Fruit fly (Drosophila melanogaster) whole organism, embryonic: Measurements from ENCODE around the gene Ir68b.

ENCODE experiments used
- CG10321 ChIP-seq: fragments of 200-800 bp; sonication (Bioruptor generic); IDR thresholded peaks from 2 replicates; pipeline ENCODE4 v1.3.6; 2022; ENCODE audit warnings: missing biosample characterization, missing genetic modification characterization
- CG11560 ChIP-seq: fragments of 200-800 bp; sonication (Bioruptor generic); IDR thresholded peaks from 3 replicates; pipeline ENCODE4 v1.3.6; 2022; ENCODE audit warnings: missing biosample characterization, missing genetic modification characterization
- CG12299 ChIP-seq: fragments of 200-800 bp; sonication (Bioruptor generic); optimal IDR thresholded peaks from 2 replicates; lab custom pipeline; 2018; ENCODE audit warnings: missing biosample characterization, mild to moderate bottlenecking, missing genetic modification characterization
- CG1233 ChIP-seq: fragments of 200-800 bp; sonication (Bioruptor generic); optimal IDR thresholded peaks from 4 replicates; lab custom pipeline; 2018; ENCODE audit warnings: missing biosample characterization, mild to moderate bottlenecking, missing genetic modification characterization
- CG13296 ChIP-seq: fragments of 200-800 bp; sonication (Bioruptor generic); optimal IDR thresholded peaks from 3 replicates; lab custom pipeline; 2018; ENCODE audit warnings: missing biosample characterization, mild to moderate bottlenecking, missing genetic modification characterization
- CG14667 ChIP-seq: fragments of 200-800 bp; sonication (Bioruptor generic); IDR thresholded peaks from 2 replicates; pipeline ENCODE4 v1.3.6; 2022; ENCODE audit warnings: missing biosample characterization, missing genetic modification characterization
- CG14710 ChIP-seq: fragments of 200-800 bp; sonication (Bioruptor generic); optimal IDR thresholded peaks from 3 replicates; lab custom pipeline; 2019; ENCODE audit warnings: missing biosample characterization, mild to moderate bottlenecking, missing genetic modification characterization, moderate library complexity
- CG14860 ChIP-seq: fragments of 200-800 bp; sonication (Bioruptor generic); IDR thresholded peaks from 3 replicates; pipeline ENCODE4 v1.3.6; 2022; ENCODE audit warnings: missing biosample characterization, missing genetic modification characterization; ENCODE audit not compliant: partially characterized antibody
- CG14965 ChIP-seq: fragments of 200-800 bp; sonication (Bioruptor generic); optimal IDR thresholded peaks from 2 replicates; lab custom pipeline; 2016; ENCODE audit warnings: missing biosample characterization, missing genetic modification characterization, borderline replicate concordance
- CG17385 ChIP-seq: fragments of 200-800 bp; sonication (Bioruptor generic); optimal IDR thresholded peaks from 3 replicates; lab custom pipeline; 2018; ENCODE audit warnings: missing biosample characterization, mild to moderate bottlenecking, missing genetic modification characterization
- CG18262 ChIP-seq: fragments of 200-800 bp; optimal IDR thresholded peaks from 3 replicates; lab custom pipeline; 2019; ENCODE audit warnings: missing biosample characterization, mild to moderate bottlenecking, missing genetic modification characterization, moderate library complexity
- CG18619 ChIP-seq: fragments of 200-800 bp; sonication (Bioruptor generic); optimal IDR thresholded peaks from 3 replicates; lab custom pipeline; 2017; ENCODE audit warnings: missing biosample characterization, mild to moderate bottlenecking, missing genetic modification characterization
- CG2129 ChIP-seq: fragments of 200-800 bp; sonication (Bioruptor generic); IDR thresholded peaks from 2 replicates; pipeline ENCODE4 v1.3.6; 2022; ENCODE audit warnings: missing biosample characterization, missing genetic modification characterization; ENCODE audit not compliant: partially characterized antibody
- CG30403 ChIP-seq: fragments of 200-800 bp; sonication (Bioruptor generic); optimal IDR thresholded peaks from 3 replicates; lab custom pipeline; 2016; ENCODE audit warnings: missing biosample characterization, missing genetic modification characterization
- CG3995 ChIP-seq: fragments of 200-800 bp; sonication (Bioruptor generic); optimal IDR thresholded peaks from 3 replicates; lab custom pipeline; 2016; ENCODE audit warnings: missing biosample characterization, missing genetic modification characterization
- CG5180 ChIP-seq: fragments of 200-800 bp; sonication (Bioruptor generic); optimal IDR thresholded peaks from 3 replicates; lab custom pipeline; 2017; ENCODE audit warnings: missing biosample characterization, missing genetic modification characterization, mild to moderate bottlenecking, moderate library complexity, missing genetic modification reagents
- CG6175 ChIP-seq: fragments of 200-800 bp; sonication (Bioruptor generic); IDR thresholded peaks from 3 replicates; pipeline ENCODE4 v1.3.6; 2022; ENCODE audit warnings: missing biosample characterization, missing genetic modification characterization
- CG7556 ChIP-seq: fragments of 200-800 bp; sonication (Bioruptor generic); optimal IDR thresholded peaks from 2 replicates; lab custom pipeline; 2017; ENCODE audit warnings: missing biosample characterization, mild to moderate bottlenecking, missing genetic modification characterization
- CG8388 ChIP-seq: fragments of 200-800 bp; sonication (Bioruptor generic); optimal IDR thresholded peaks from 2 replicates; lab custom pipeline; 2019; ENCODE audit warnings: missing biosample characterization, mild to moderate bottlenecking, missing genetic modification characterization, moderate library complexity
- Chrac-16 ChIP-seq: fragments of 200-800 bp; sonication (Bioruptor generic); optimal IDR thresholded peaks from 3 replicates; lab custom pipeline; 2016; ENCODE audit warnings: missing biosample characterization, missing genetic modification characterization
- Hmr ChIP-seq: fragments of 200-800 bp; sonication (Bioruptor generic); optimal IDR thresholded peaks from 3 replicates; lab custom pipeline; 2017; ENCODE audit warnings: mild to moderate bottlenecking, missing biosample characterization, missing genetic modification reagents, missing genetic modification characterization
- Hr78 ChIP-seq, 2 experiments: fragments of 200-800 bp in 1 of 2; fragments of >200 bp in 1 of 2; sonication (Bioruptor generic) in 1 of 2; optimal IDR thresholded peaks; 2 replicates each; lab custom pipeline; 2017 to 2019; ENCODE audit warnings: missing biosample characterization in 2 of 2, missing genetic modification characterization in 2 of 2, mild to moderate bottlenecking in 1 of 2, moderate library complexity in 1 of 2
- NC2β ChIP-seq: fragments of 200-800 bp; sonication (Bioruptor generic); optimal IDR thresholded peaks from 2 replicates; lab custom pipeline; 2016; ENCODE audit warnings: missing biosample characterization, missing genetic modification characterization
- Oli ChIP-seq: fragments of 200-800 bp; sonication (Bioruptor generic); optimal IDR thresholded peaks from 2 replicates; lab custom pipeline; 2018; ENCODE audit warnings: missing biosample characterization, mild to moderate bottlenecking, missing genetic modification characterization, moderate library complexity
- Xrp1 ChIP-seq: fragments of 200-800 bp; sonication (Bioruptor generic); IDR thresholded peaks from 2 replicates; pipeline ENCODE4 v1.3.6; 2022; ENCODE audit warnings: missing biosample characterization, missing genetic modification characterization
- ab ChIP-seq: fragments of 200-800 bp; sonication (Bioruptor generic); optimal IDR thresholded peaks from 2 replicates; lab custom pipeline; 2016; ENCODE audit warnings: missing biosample characterization, missing genetic modification characterization
- dm ChIP-seq: fragments of 200-800 bp; sonication (Bioruptor generic); optimal IDR thresholded peaks from 3 replicates; lab custom pipeline; 2016; ENCODE audit warnings: missing biosample characterization, missing genetic modification characterization
- dysf ChIP-seq: fragments of 200-800 bp; sonication (Bioruptor generic); IDR thresholded peaks from 3 replicates; pipeline ENCODE4 v1.3.6; 2022; ENCODE audit warnings: missing biosample characterization, missing genetic modification characterization
- exex ChIP-seq: fragments of 200-800 bp; sonication (Bioruptor generic); optimal IDR thresholded peaks from 4 replicates; lab custom pipeline; 2018; ENCODE audit warnings: missing biosample characterization, mild to moderate bottlenecking, missing genetic modification characterization, moderate library complexity
- fd102C ChIP-seq: fragments of 200-800 bp; sonication (Bioruptor generic); optimal IDR thresholded peaks from 2 replicates; lab custom pipeline; 2018; ENCODE audit warnings: missing biosample characterization, mild to moderate bottlenecking, missing genetic modification characterization, moderate library complexity
- gce ChIP-seq: fragments of 200-800 bp; sonication (Bioruptor generic); IDR thresholded peaks from 3 replicates; pipeline ENCODE4 v1.3.6; 2022; ENCODE audit warnings: missing biosample characterization, missing genetic modification characterization
- gcm ChIP-seq: fragments of 200-800 bp; sonication (Bioruptor generic); optimal IDR thresholded peaks from 2 replicates; lab custom pipeline; 2019; ENCODE audit warnings: missing biosample characterization, mild to moderate bottlenecking, missing genetic modification characterization, moderate library complexity
- grau ChIP-seq: fragments of 200-800 bp; optimal IDR thresholded peaks from 3 replicates; lab custom pipeline; 2019; ENCODE audit warnings: missing biosample characterization, mild to moderate bottlenecking, missing genetic modification characterization, moderate library complexity
- grn ChIP-seq: fragments of 200-800 bp; sonication (Bioruptor generic); optimal IDR thresholded peaks from 3 replicates; lab custom pipeline; 2017; ENCODE audit warnings: missing biosample characterization, missing genetic modification characterization
- gro ChIP-seq: fragments of 200-800 bp; sonication (Bioruptor generic); optimal IDR thresholded peaks from 2 replicates; lab custom pipeline; 2016; ENCODE audit warnings: missing biosample characterization, missing genetic modification characterization
- knrl ChIP-seq: fragments of 200-800 bp; sonication (Bioruptor generic); IDR thresholded peaks from 3 replicates; pipeline ENCODE4 v1.3.6; 2022; ENCODE audit warnings: missing biosample characterization, missing genetic modification characterization; ENCODE audit not compliant: partially characterized antibody
- oc ChIP-seq: fragments of 200-800 bp; sonication (Bioruptor generic); optimal IDR thresholded peaks from 2 replicates; lab custom pipeline; 2018; ENCODE audit warnings: missing biosample characterization, mild to moderate bottlenecking, missing genetic modification characterization, moderate library complexity
- org-1 ChIP-seq: fragments of 200-800 bp; sonication (Bioruptor generic); optimal IDR thresholded peaks from 2 replicates; lab custom pipeline; 2017; ENCODE audit warnings: missing biosample characterization, missing genetic modification characterization
- otp ChIP-seq: fragments of 200-800 bp; sonication (Bioruptor generic); IDR thresholded peaks from 3 replicates; pipeline ENCODE4, ENCODE4 v1.3.6; 2022; ENCODE audit warnings: missing biosample characterization, missing genetic modification characterization
- pan ChIP-seq, 4 experiments: fragments of >200 bp in 3 of 4; fragments of 200-800 bp in 1 of 4; sonication (Bioruptor generic) in 1 of 4; optimal IDR thresholded peaks in 3 of 4; IDR thresholded peaks in 1 of 4; 2 replicates each; pipeline versions ENCODE4 v1.3.6 to Lab custom; 2017 to 2022; ENCODE audit warnings: missing biosample characterization in 2 of 4, missing genetic modification characterization in 2 of 4, mixed read lengths in 1 of 4
- row ChIP-seq: fragments of 200-800 bp; sonication (Bioruptor generic); IDR thresholded peaks from 3 replicates; pipeline ENCODE4 v1.3.6; 2022; ENCODE audit warnings: missing biosample characterization, missing genetic modification characterization
- run ChIP-seq: fragments of 200-800 bp; sonication (Bioruptor generic); optimal IDR thresholded peaks from 3 replicates; lab custom pipeline; 2018; ENCODE audit warnings: missing biosample characterization, mild to moderate bottlenecking, missing genetic modification characterization
- sug ChIP-seq: fragments of 200-800 bp; optimal IDR thresholded peaks from 2 replicates; lab custom pipeline; 2019; ENCODE audit warnings: missing biosample characterization, mild to moderate bottlenecking, missing genetic modification characterization, moderate library complexity
- ttk ChIP-seq: fragments of 200-800 bp; sonication (Bioruptor generic); IDR thresholded peaks from 2 replicates; pipeline ENCODE4 v2.1.2; 2022; ENCODE audit warnings: missing biosample characterization, missing genetic modification characterization
- vvl ChIP-seq: fragments of 200-800 bp; sonication (Bioruptor generic); IDR thresholded peaks from 2 replicates; pipeline ENCODE4 v1.3.6; 2022; ENCODE audit warnings: missing biosample characterization, missing genetic modification characterization

Gene Ir68b

DNA sequence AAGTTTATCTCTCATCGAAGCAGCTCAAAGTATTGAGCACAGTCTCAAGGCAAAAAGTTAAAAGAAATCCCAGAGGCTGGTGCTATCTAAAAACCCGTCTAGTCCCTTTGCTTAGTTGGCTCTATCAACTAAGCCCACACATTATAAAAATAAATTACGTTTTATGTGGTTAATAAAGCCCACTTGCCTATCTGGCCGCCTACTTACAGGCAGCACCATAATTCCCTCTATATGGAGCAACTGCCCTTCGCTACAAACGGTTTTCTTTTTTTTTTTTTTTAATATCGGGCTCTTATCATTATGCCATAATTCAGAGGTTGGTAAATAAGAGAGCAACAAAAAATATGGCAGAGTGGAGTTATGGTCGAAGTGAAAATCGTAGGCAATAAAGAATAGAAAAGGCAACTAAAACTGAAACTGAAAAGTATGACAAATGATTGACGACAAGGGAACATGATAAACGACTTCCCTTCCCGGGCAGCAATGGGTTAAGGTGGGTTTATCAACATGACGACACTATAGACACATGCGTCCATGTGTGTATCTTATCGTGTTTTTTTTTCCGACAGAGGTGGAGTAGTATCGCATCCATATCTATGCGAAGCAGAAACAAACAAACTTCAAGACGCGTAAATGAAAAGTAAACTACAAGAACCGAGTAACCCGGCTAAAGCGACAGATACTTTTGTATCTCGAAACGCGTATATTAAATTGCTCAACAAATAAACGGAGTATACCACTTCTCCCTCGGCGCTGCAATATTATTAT lies 48.5 kb downstream of the Ir68b start (continued):
- TF ChIP-seq CG12299 (tag; lab: Kevin White, UChicago): no peak
- no peak for TF ChIP-seq fd102C (GFP tag; lab: Kevin White, UChicago)
- no peak for TF ChIP-seq CG11560
- no peak for TF ChIP-seq Hmr (GFP tag; lab: Kevin White, UChicago)
- TF ChIP-seq run (tag; lab: Kevin White, UChicago): no peak
- TF ChIP-seq CG14710 (tag; lab: Kevin White, UChicago): peak; percentile 47
- no peak for TF ChIP-seq dm (GFP tag; lab: Kevin White, UChicago)
- TF ChIP-seq pan (optimal IDR thresholded peaks at IDR 0.05; lab: Kevin White, UChicago): no peak
- no peak for TF ChIP-seq pan (GFP tag; optimal IDR thresholded peaks at IDR 0.05 in 1 of 2, IDR thresholded peaks at IDR 0.05 in 1 of 2)
- no peak for TF ChIP-seq CG3995 (GFP tag; lab: Kevin White, UChicago)
- no peak for TF ChIP-seq NC2β (GFP tag; lab: Kevin White, UChicago)
- TF ChIP-seq Xrp1 (GFP tag; lab: Robert Waterston, UW): peak; percentile 32; the same call in 1 of the 2 replicates
- peak; percentile 31 for TF ChIP-seq CG13296 (GFP tag; lab: Kevin White, UChicago)

- no peak for TF ChIP-seq CG18262 (tag; lab: Kevin White, UChicago)
- peak; percentile 68 for TF ChIP-seq sug (tag; lab: Kevin White, UChicago)
- TF ChIP-seq exex (tag; lab: Kevin White, UChicago): peak; percentile 53
- TF ChIP-seq ttk (GFP tag; lab: Robert Waterston, UW): no peak
- no peak for TF ChIP-seq ab (GFP tag; lab: Kevin White, UChicago)
- no peak for TF ChIP-seq CG6175 (GFP tag; lab: Robert Waterston, UW)
- peak; percentile 32 for TF ChIP-seq grn (GFP tag; lab: Kevin White, UChicago)
Observed at dm6 chr3L:12077953-12078352, 49.2 kb downstream of the Ir68b start.

DNA sequence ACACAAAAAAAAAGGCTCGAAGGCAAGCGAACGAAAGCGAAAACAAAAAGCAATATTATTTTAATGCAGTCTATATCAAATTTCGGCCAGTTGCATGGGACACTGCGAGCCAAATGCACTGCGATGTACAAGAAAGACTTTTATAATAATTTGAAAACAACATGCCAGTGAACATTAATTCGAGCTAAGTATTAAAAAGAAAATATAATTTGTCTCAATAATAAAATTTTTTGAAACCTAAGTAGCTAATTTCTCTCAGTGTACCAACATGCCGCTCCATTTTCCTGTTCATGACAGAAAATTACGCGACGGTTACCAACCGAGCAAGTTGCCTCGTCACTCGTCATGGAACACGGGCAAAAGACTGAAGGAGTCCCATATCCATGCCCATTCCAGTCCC lies 49.8 kb downstream of the Ir68b start:
- TF ChIP-seq knrl (no peak), gce (GFP tag; lab: Robert Waterston, UW) (0 out of 3 replicates have a peak, but pooled peaks have one; percentile 39), row (GFP tag; lab: Robert Waterston, UW) (peak; percentile 77), CG7556 (GFP tag; lab: Kevin White, UChicago) (peak; percentile 58), dysf (GFP tag; lab: Robert Waterston, UW) (peak; percentile 33; the same call in 1 of the 3 replicates), gro (no peak), Chrac-16 (GFP tag; lab: Kevin White, UChicago) (peak; percentile 61), Hmr (GFP tag; lab: Kevin White, UChicago) (no peak), CG14965 (GFP tag; lab: Kevin White, UChicago) (no peak), CG5180 (GFP tag; lab: Kevin White, UChicago) (peak; percentile 19), CG8388 (GFP tag; lab: Kevin White, UChicago) (peak; percentile 58), CG3995 (GFP tag; lab: Kevin White, UChicago) (no peak), CG10321 (no peak), org-1 (GFP tag; lab: Kevin White, UChicago) (peak; percentile 6), Hr78 (GFP tag; optimal IDR thresholded peaks at IDR 0.05; lab: Kevin White, UChicago) (no peak), CG14667 (GFP tag; lab: Robert Waterston, UW) (0 out of 2 replicates have a peak, but pooled peaks have one; percentile 12), CG18619 (GFP tag; lab: Kevin White, UChicago) (peak; percentile 13), Oli (tag; lab: Kevin White, UChicago) (peak; percentile 65), oc (tag; lab: Kevin White, UChicago) (peak; percentile 58), gcm (GFP tag; lab: Kevin White, UChicago) (no peak), grau (peak; percentile 52), CG17385 (GFP tag; lab: Kevin White, UChicago) (peak; percentile 59), CG14860 (no peak), CG1233 (GFP tag; lab: Kevin White, UChicago) (peak; percentile 33), CG30403 (GFP tag; lab: Kevin White, UChicago) (peak; percentile 64), vvl (GFP tag; lab: Robert Waterston, UW) (peak; percentile 81), otp (GFP tag; lab: Robert Waterston, UW) (0 out of 3 replicates have a peak, but pooled peaks have one; percentile 62), CG2129 (no peak)
